Worm (Caenorhabditis elegans) whole organism, L1 larva: ENCODE data around the gene agr-1.

Experiments used
- C04F5.9 ChIP-seq: sonication (generic microtip); optimal IDR thresholded peaks from 2 replicates; lab custom pipeline; 2016; ENCODE audit warnings: missing genetic modification characterization, missing compliant biosample characterization
- alr-1 ChIP-seq: fragments of 200-800 bp; sonication (Bioruptor generic); optimal IDR thresholded peaks from 2 replicates; lab custom pipeline; 2018; ENCODE audit warnings: borderline replicate concordance, mild to moderate bottlenecking, missing genetic modification characterization, missing compliant biosample characterization
- blmp-1 ChIP-seq: fragments of 150-350 bp; optimal IDR thresholded peaks from 2 replicates; lab custom pipeline; 2014; ENCODE audit warnings: missing biosample characterization, missing genetic modification characterization
- ceh-63 ChIP-seq: fragments of 200-800 bp; sonication (Bioruptor generic); optimal IDR thresholded peaks from 2 replicates; lab custom pipeline; 2018; ENCODE audit warnings: mild to moderate bottlenecking, missing genetic modification characterization, missing compliant biosample characterization
- egl-27 ChIP-seq, 2 experiments: fragments of 150-350 bp in 1 of 2; sonication (generic microtip); optimal IDR thresholded peaks; 3 replicates each; lab custom pipeline; 2017 to 2018; ENCODE audit warnings: missing biosample characterization in 2 of 2, missing genetic modification characterization in 2 of 2, missing genetic modification reagents in 2 of 2
- elt-3 ChIP-seq, 6 experiments: fragments of 150-350 bp in 1 of 6; sonication (generic microtip); optimal IDR thresholded peaks; 2 replicates each; lab custom pipeline; 2017 to 2018; ENCODE audit warnings: missing biosample characterization in 6 of 6, missing genetic modification characterization in 6 of 6, inconsistent platforms in 1 of 6
- isw-1 ChIP-seq: fragments of 200-800 bp; sonication (Bioruptor generic); IDR thresholded peaks from 2 replicates; pipeline ENCODE4 v1.3.6; 2022; ENCODE audit warnings: missing genetic modification characterization, missing compliant biosample characterization
- lin-14 ChIP-seq: fragments of 200-800 bp; sonication (Bioruptor generic); optimal IDR thresholded peaks from 2 replicates; lab custom pipeline; 2018; ENCODE audit warnings: mild to moderate bottlenecking, missing genetic modification characterization, moderate library complexity, missing compliant biosample characterization
- lin-15B ChIP-seq: fragments of 150-350 bp; sonication (generic microtip); optimal IDR thresholded peaks from 3 replicates; lab custom pipeline; 2014; ENCODE audit warnings: missing biosample characterization, missing genetic modification characterization
- lir-3 ChIP-seq: sonication (generic microtip); optimal IDR thresholded peaks from 2 replicates; lab custom pipeline; 2016; ENCODE audit warnings: mild to moderate bottlenecking, missing genetic modification characterization, moderate library complexity, missing compliant biosample characterization; ENCODE audit not compliant: poor library complexity
- mdl-1 ChIP-seq, 2 experiments: fragments of 150-350 bp; optimal IDR thresholded peaks; 2 replicates each; lab custom pipeline; 2014 to 2017; ENCODE audit warnings: missing biosample characterization in 2 of 2, missing genetic modification characterization in 2 of 2, inconsistent platforms in 1 of 2
- nhr-20 ChIP-seq: sonication (generic microtip); optimal IDR thresholded peaks from 2 replicates; lab custom pipeline; 2016; ENCODE audit warnings: mild to moderate bottlenecking, missing genetic modification characterization, missing compliant biosample characterization
- nhr-28 ChIP-seq: fragments of 150-350 bp; optimal IDR thresholded peaks from 2 replicates; lab custom pipeline; 2014; ENCODE audit warnings: missing biosample characterization, missing genetic modification characterization
- nhr-47 ChIP-seq: sonication (generic microtip); optimal IDR thresholded peaks from 2 replicates; lab custom pipeline; 2016; ENCODE audit warnings: mild to moderate bottlenecking, missing genetic modification characterization, moderate library complexity, missing compliant biosample characterization
- nhr-76 ChIP-seq: sonication (generic microtip); optimal IDR thresholded peaks from 2 replicates; lab custom pipeline; 2017; ENCODE audit warnings: missing biosample characterization, missing genetic modification characterization
- nhr-84 ChIP-seq: sonication (generic microtip); optimal IDR thresholded peaks from 2 replicates; lab custom pipeline; 2017; ENCODE audit warnings: missing biosample characterization, missing genetic modification characterization
- nhr-85 ChIP-seq: sonication (generic microtip); peaks from one replicate; lab custom pipeline; 2016; ENCODE audit warnings: missing genetic modification characterization, inconsistent platforms, missing compliant biosample characterization
- nhr-90 ChIP-seq: sonication (generic microtip); optimal IDR thresholded peaks from 2 replicates; lab custom pipeline; 2016; ENCODE audit warnings: mild to moderate bottlenecking, missing genetic modification characterization, missing compliant biosample characterization; ENCODE audit not compliant: poor library complexity
- tbx-2 ChIP-seq: sonication (generic microtip); optimal IDR thresholded peaks from 2 replicates; lab custom pipeline; 2016; ENCODE audit warnings: missing genetic modification characterization, missing compliant biosample characterization
- vab-15 ChIP-seq: sonication (generic microtip); optimal IDR thresholded peaks from 2 replicates; lab custom pipeline; 2017; ENCODE audit warnings: missing genotype, mild to moderate bottlenecking, missing genetic modification characterization, missing compliant biosample characterization
- xbp-1 ChIP-seq: sonication (generic microtip); optimal IDR thresholded peaks from 2 replicates; lab custom pipeline; 2016; ENCODE audit warnings: missing genetic modification characterization, missing compliant biosample characterization

Gene agr-1

ce11 chrII:6716638-6717037, 58.3 kb downstream of the agr-1 start, which contains the start of the genes T14B4.5 and T14B4.20:
T14B4.5 (plus strand) TSS chrII:6716863.
T14B4.20 (plus strand) TSS chrII:6716901.
- TF ChIP-seq egl-27 (tag; optimal IDR thresholded peaks at IDR 0.05; lab: Kevin White, UChicago), result no peak
- peak; percentile 80 for TF ChIP-seq blmp-1 (tag; lab: Kevin White, UChicago)

DNA sequence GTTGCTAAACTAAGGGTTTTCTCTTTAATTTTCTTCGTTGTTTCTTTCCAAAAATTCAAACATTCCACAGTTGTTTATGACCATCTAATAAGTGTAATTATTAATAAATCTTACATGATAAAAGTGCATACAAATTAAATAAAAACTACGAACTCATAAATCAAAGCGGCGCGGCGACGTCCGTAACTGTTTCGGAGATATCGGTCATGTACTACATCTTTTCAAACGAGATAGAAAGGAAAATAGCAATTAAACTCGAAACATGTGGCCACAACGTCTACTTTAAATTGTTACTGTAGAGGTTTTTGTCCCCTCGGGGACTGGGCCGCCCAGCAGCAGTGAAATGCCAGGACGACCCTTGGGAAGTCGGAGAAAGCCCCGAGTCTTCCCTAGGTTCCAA, 59.1 kb downstream of the agr-1 start:
- TF ChIP-seq C04F5.9 (tag; lab: Kevin White, UChicago) (no peak), blmp-1 (tag; lab: Kevin White, UChicago) (peak; percentile 86), xbp-1 (tag; lab: Kevin White, UChicago) (no peak)

DNA sequence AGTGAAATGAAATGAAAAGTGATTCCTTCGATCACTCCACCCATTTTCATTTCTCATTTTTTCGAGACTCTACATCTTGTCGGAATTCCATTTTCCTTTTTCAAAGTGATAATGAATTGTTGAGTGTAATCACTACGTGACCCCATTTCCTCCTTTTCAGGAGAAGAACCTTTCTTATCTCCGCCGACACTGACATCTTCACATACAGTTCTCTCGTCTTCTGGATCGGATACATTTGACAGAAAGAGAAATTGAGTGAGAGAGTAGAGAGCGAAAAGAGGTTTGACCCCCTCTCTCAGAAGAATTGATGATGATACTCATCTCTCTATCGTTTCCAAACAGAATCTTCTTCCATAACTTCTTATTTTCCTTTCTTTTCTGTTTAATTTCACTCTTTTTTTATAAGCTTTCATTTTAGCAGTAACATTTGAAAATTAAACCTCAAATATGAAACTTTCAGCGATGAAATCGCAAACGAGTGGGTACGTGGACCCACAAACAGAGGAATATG, 61.1 kb downstream of the agr-1 start, which contains the start of gene dpy-2:
dpy-2 (plus strand) TSS at position 461 of the 511 bp plus-strand sequence.
- TF ChIP-seq nhr-20 (no peak), blmp-1 (tag; lab: Kevin White, UChicago) (peak; percentile 99), elt-3 (tag; optimal IDR thresholded peaks at IDR 0.05; lab: Kevin White, UChicago) (peak in 1 of 6 experiments; percentile 11)

ce11 chrII:6713003-6713402, 62.0 kb downstream of the agr-1 start:
- TF ChIP-seq alr-1 (tag; lab: Kevin White, UChicago) (no peak), lin-15B (no peak), tbx-2 (tag; lab: Kevin White, UChicago) (no peak), nhr-76 (tag; lab: Kevin White, UChicago) (no peak), ceh-63 (no peak), nhr-47 (tag; lab: Kevin White, UChicago) (no peak), nhr-84 (tag; lab: Kevin White, UChicago) (no peak), lir-3 (no peak), nhr-90 (tag; lab: Kevin White, UChicago) (no peak), isw-1 (GFP tag; lab: Robert Waterston, UW) (no peak), mdl-1 (tag; optimal IDR thresholded peaks at IDR 0.05; lab: Kevin White, UChicago) (no peak), lin-14 (GFP tag; lab: Kevin White, UChicago) (no peak), nhr-28 (tag; lab: Kevin White, UChicago) (no peak)
- TF ChIP-seq, all 84 proteins: peak for 0

DNA sequence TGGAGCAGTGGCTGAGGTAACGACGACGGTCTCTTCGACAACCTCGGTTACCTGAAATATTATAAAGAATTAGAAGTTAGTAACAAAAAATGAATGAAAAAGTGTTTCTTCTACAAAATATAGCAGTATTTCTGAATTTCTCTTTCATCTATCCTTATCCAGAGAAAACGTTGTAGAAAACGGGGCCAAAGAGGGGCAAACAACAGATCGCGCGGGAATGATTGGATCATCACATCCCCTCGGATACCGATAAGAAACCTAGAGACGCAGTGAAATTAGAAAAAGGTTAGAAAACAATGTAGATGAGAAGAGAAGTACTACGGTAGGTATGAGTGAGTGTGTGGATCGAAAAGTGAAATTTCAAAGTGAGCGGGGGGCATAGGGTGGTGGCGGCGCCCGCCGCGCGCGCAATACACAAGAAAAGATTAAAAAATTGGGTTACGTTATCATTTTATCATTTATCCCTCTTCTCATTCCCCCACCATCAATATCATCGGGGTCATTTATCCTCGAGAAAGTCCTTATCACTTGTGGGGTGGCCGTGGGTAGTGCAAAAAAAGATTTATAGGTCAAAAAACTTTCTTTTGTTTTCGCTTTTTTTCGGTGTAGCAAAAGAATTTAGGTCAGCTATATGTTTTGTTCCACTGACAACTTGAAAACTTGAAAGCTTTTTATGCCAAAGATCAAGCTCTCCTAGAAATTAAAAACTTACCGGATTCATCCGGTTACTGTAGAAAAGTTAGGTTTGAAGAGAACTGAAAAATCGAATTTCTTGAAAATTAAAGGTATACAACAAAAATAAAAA, 62.6 kb downstream of the agr-1 start, which contains the start of the genes dpy-10 and T14B4.19:
dpy-10 (minus strand) TSS at position 51 of the 805 bp plus-strand sequence.
T14B4.19 (minus strand) TSS at position 755 of the 805 bp plus-strand sequence.
- TF ChIP-seq blmp-1 (tag; lab: Kevin White, UChicago), result peak; percentile 99
- TF ChIP-seq nhr-85 (tag; lab: Kevin White, UChicago), result peak; percentile 64
- TF ChIP-seq elt-3 (tag; optimal IDR thresholded peaks at IDR 0.05; lab: Kevin White, UChicago), result peak in 2 of 6 experiments; percentile 87 to 98
- TF ChIP-seq lin-14 (GFP tag; lab: Kevin White, UChicago), result peak; percentile 42
- no peak for TF ChIP-seq tbx-2 (tag; lab: Kevin White, UChicago)
- TF ChIP-seq vab-15, result no peak
- TF ChIP-seq, all 84 proteins: peak for 4
